Worm (Caenorhabditis elegans) whole organism, L4/young adult: Measurements from ENCODE around the gene haf-3.

Experiments used
- W03F9.2 ChIP-seq: fragments of 150-350 bp; optimal IDR thresholded peaks from 2 replicates; lab custom pipeline; 2014; ENCODE audit warnings: missing biosample characterization, missing genetic modification characterization
- dao-5 ChIP-seq: sonication (generic microtip); optimal IDR thresholded peaks from 2 replicates; lab custom pipeline; 2016; ENCODE audit warnings: missing genotype, missing genetic modification characterization, moderate library complexity, missing compliant biosample characterization
- him-1 ChIP-seq: sonication (generic microtip); optimal IDR thresholded peaks from 2 replicates; lab custom pipeline; 2016; ENCODE audit warnings: missing genotype, missing genetic modification reagents, missing genetic modification characterization, missing compliant biosample characterization

Gene haf-3

ce11 chrV:15711898-15712297 is 54.1 kb downstream of the haf-3 start, which contains the start of gene str-101:
TSS of gene str-101 (minus strand) at chrV:15711998.
- TF ChIP-seq dao-5 (tag; lab: Kevin White, UChicago) (no peak), W03F9.2 (tag; lab: Kevin White, UChicago) (no peak), him-1 (no peak)
